Worm (Caenorhabditis elegans): ENCODE results near the gene Y32G9A.2.

Y32G9A.2 gene

DNA sequence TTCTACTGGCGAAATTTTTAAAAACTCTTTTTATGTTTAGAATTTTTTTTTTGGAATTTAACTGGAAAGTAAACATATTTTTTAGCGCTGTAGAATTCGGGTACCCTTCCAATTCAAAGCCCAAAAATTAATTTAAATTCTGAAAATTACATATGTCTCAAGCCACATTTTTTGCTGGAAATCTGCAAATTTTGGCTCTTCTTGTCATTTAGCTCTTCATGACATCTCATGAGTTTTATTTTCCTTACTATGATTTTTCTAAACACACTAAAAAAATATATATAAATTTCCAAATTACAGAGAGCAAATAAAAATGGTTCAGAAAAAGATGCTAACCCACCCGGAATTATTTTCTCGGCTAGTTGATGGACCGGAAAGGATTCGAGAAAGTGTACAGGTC, 50.9 kb downstream of the Y32G9A.2 start, which contains the start of gene acs-3:
acs-3 (plus strand) TSS at position 301 of the 400 bp plus-strand sequence.
- TF ChIP-seq aly-2 (tag; optimal IDR thresholded peaks at IDR 0.05) (no peak), lin-39 (tag; optimal IDR thresholded peaks at IDR 0.05) (no peak), ama-1 (optimal IDR thresholded peaks at IDR 0.05) (no peak), snpc-4 (tag; optimal IDR thresholded peaks at IDR 0.05) (no peak), sea-2 (GFP tag; optimal IDR thresholded peaks at IDR 0.05) (no peak), pqm-1 (tag; optimal IDR thresholded peaks at IDR 0.05) (no peak), elt-2 (tag; optimal IDR thresholded peaks at IDR 0.05) (no peak), ztf-4 (tag; optimal IDR thresholded peaks at IDR 0.05) (no peak), nhr-23 (tag; optimal IDR thresholded peaks at IDR 0.05) (no peak), lin-15B (tag; optimal IDR thresholded peaks at IDR 0.05) (no peak), elt-3 (tag; optimal IDR thresholded peaks at IDR 0.05) (no peak), ceh-16 (tag; optimal IDR thresholded peaks at IDR 0.05) (no peak), daf-12 (tag; optimal IDR thresholded peaks at IDR 0.05) (no peak), egl-5 (tag; optimal IDR thresholded peaks at IDR 0.05) (no peak), nhr-43 (tag; optimal IDR thresholded peaks at IDR 0.05; ENCODE audit: poor library complexity, severe bottlenecking) (no peak), nhr-12 (tag; optimal IDR thresholded peaks at IDR 0.05) (no peak)

DNA sequence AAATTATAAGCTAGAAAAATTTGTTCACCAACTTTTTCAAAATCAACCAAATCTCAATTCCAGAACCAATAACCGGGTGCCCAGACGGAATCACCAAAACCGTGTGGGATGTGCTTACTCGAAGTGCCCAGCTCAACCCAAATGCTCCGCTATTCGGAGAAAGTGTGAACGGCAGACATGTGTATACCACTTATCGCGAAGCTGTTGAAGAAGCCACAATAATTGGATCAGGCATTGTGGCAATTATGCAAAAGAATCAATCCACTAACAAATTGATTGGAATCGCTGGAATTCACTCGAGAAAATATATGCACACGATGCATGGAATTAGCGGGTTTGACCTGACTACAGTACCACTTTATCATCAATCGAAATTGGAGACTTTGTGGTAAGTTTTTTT, 51.4 kb downstream of the Y32G9A.2 start:
- TF ChIP-seq aly-2 (tag; optimal IDR thresholded peaks at IDR 0.05) = no peak

Measured in whole organism, L3 larva.